Worm (Caenorhabditis elegans) whole organism, L4/young adult: ENCODE data around the gene srx-108.

ENCODE experiments used
- W03F9.2 ChIP-seq: fragments of 150-350 bp; optimal IDR thresholded peaks from 2 replicates; lab custom pipeline; 2014; ENCODE audit warnings: missing biosample characterization, missing genetic modification characterization
- dao-5 ChIP-seq: sonication (generic microtip); optimal IDR thresholded peaks from 2 replicates; lab custom pipeline; 2016; ENCODE audit warnings: missing genotype, missing genetic modification characterization, moderate library complexity, missing compliant biosample characterization
- him-1 ChIP-seq: sonication (generic microtip); optimal IDR thresholded peaks from 2 replicates; lab custom pipeline; 2016; ENCODE audit warnings: missing genotype, missing genetic modification reagents, missing genetic modification characterization, missing compliant biosample characterization

DNA sequence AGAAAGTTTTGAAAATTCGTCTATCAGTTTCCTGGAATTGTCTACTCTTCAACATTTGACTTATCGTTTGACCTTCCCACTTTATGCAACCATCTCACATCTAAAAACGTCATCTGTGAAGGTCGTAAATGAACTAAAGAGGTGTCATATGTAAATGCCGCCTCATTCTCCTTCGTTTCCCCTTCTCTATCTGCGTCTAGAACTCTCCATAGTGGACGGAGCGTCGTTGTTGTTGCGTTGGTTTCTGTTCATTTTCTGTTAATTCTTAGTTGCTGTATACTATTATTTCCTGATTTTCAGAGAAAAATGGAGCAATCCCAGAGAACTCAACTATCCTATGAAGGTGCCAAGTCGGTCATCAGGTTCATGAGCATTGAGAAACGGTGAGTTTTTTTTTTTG is 11.5 kb downstream of the srx-108 start, which contains the start of gene fbxc-52:
- TF ChIP-seq dao-5 (tag; lab: Kevin White, UChicago) (no peak), him-1 (tag; lab: Kevin White, UChicago) (no peak), W03F9.2 (no peak)
